Worm (Caenorhabditis elegans) whole organism, L4 larva: Measurements from ENCODE around the gene esyt-2.

Experiments
- F10B5.3 ChIP-seq: sonication (generic microtip); optimal IDR thresholded peaks from 2 replicates; lab custom pipeline; 2016; ENCODE audit warnings: mild to moderate bottlenecking, missing genetic modification characterization, missing compliant biosample characterization
- R02D3.7 ChIP-seq: fragments of 150-350 bp; sonication (generic microtip); optimal IDR thresholded peaks from 3 replicates; lab custom pipeline; 2014; ENCODE audit warnings: missing biosample characterization, missing genetic modification characterization
- T20F7.1 ChIP-seq: fragments of 200-800 bp; sonication (Bioruptor generic); optimal IDR thresholded peaks from 2 replicates; lab custom pipeline; 2018; ENCODE audit warnings: mild to moderate bottlenecking, missing genetic modification characterization, missing compliant biosample characterization
- Y5F2A.4 ChIP-seq: fragments of 200-800 bp; sonication (Bioruptor generic); optimal IDR thresholded peaks from 2 replicates; lab custom pipeline; 2018; ENCODE audit warnings: mild to moderate bottlenecking, missing genetic modification characterization, missing compliant biosample characterization
- aha-1 ChIP-seq: fragments of 150-350 bp; peaks from one replicate; lab custom pipeline; 2014; ENCODE audit warnings: missing biosample characterization, missing genetic modification characterization
- aly-2 ChIP-seq: sonication (generic microtip); optimal IDR thresholded peaks from 2 replicates; lab custom pipeline; 2018; ENCODE audit warnings: missing biosample characterization, missing genetic modification characterization
- ceh-28 ChIP-seq: fragments of 150-350 bp; optimal IDR thresholded peaks from 2 replicates; lab custom pipeline; 2014; ENCODE audit warnings: missing biosample characterization, missing genetic modification reagents, missing genetic modification characterization
- daf-12 ChIP-seq: fragments of 150-350 bp; optimal IDR thresholded peaks from 2 replicates; lab custom pipeline; 2014; ENCODE audit warnings: missing biosample characterization, missing genetic modification reagents, missing genetic modification characterization
- daf-16 ChIP-seq, 3 experiments: sonication (generic microtip); optimal IDR thresholded peaks; 2 replicates each; lab custom pipeline; 2016 to 2017; ENCODE audit warnings: missing genetic modification characterization in 3 of 3, missing genetic modification reagents in 3 of 3, mild to moderate bottlenecking in 2 of 3, missing compliant biosample characterization in 2 of 3, missing biosample characterization in 1 of 3, moderate library complexity in 1 of 3
- daf-8 ChIP-seq: fragments of 200-800 bp; sonication (Bioruptor generic); IDR thresholded peaks from 2 replicates; pipeline ENCODE4 v1.3.6; 2022; ENCODE audit warnings: missing genetic modification characterization, missing compliant biosample characterization
- dmd-6 ChIP-seq: fragments of 200-800 bp; sonication (Bioruptor generic); IDR thresholded peaks from 2 replicates; pipeline ENCODE4 v1.3.6; 2022; ENCODE audit warnings: missing genetic modification reagents, missing genetic modification characterization, missing compliant biosample characterization
- duxl-1 ChIP-seq: sonication (generic microtip); optimal IDR thresholded peaks from 2 replicates; lab custom pipeline; 2016; ENCODE audit warnings: mild to moderate bottlenecking, missing genetic modification characterization, moderate library complexity, missing compliant biosample characterization; ENCODE audit not compliant: poor library complexity
- dve-1 ChIP-seq: sonication (generic microtip); optimal IDR thresholded peaks from 2 replicates; lab custom pipeline; 2017; ENCODE audit warnings: antibody characterized with exemption, mild to moderate bottlenecking, missing genetic modification characterization, missing compliant biosample characterization; ENCODE audit not compliant: insufficient read depth
- fos-1 ChIP-seq: fragments of 150-350 bp; optimal IDR thresholded peaks from 2 replicates; lab custom pipeline; 2014; ENCODE audit warnings: missing biosample characterization, missing genetic modification characterization
- hlh-11 ChIP-seq: fragments of 200-800 bp; sonication (Bioruptor generic); optimal IDR thresholded peaks from 2 replicates; lab custom pipeline; 2018; ENCODE audit warnings: mild to moderate bottlenecking, missing genetic modification characterization, missing compliant biosample characterization
- hlh-30 ChIP-seq: sonication (generic microtip); optimal IDR thresholded peaks from 2 replicates; lab custom pipeline; 2017; ENCODE audit warnings: antibody characterized with exemption, mild to moderate bottlenecking, missing genetic modification characterization, missing compliant biosample characterization; ENCODE audit not compliant: insufficient read depth
- hmg-1.1 ChIP-seq: fragments of 200-800 bp; sonication (Bioruptor generic); IDR thresholded peaks from 2 replicates; pipeline ENCODE4 v1.3.6; 2022; ENCODE audit warnings: missing genetic modification reagents, missing genetic modification characterization, missing compliant biosample characterization
- lin-1 ChIP-seq: fragments of 200-800 bp; sonication (Bioruptor generic); IDR thresholded peaks from 2 replicates; pipeline ENCODE4 v1.3.6; 2022; ENCODE audit warnings: missing genetic modification reagents, missing genetic modification characterization, missing compliant biosample characterization
- mdl-1 ChIP-seq, 2 experiments: fragments of 150-350 bp in 1 of 2; sonication (generic microtip) in 1 of 2; optimal IDR thresholded peaks; 2 replicates each; lab custom pipeline; 2014 to 2017; ENCODE audit warnings: missing biosample characterization in 2 of 2, missing genetic modification characterization in 2 of 2
- mdt-29 ChIP-seq: fragments of 200-800 bp; sonication (Bioruptor generic); IDR thresholded peaks from 2 replicates; pipeline ENCODE4 v1.3.6; 2022; ENCODE audit warnings: missing genetic modification reagents, missing genetic modification characterization, missing compliant biosample characterization
- mxl-3 ChIP-seq: fragments of 200-800 bp; sonication (Bioruptor generic); optimal IDR thresholded peaks from 2 replicates; lab custom pipeline; 2018; ENCODE audit warnings: mild to moderate bottlenecking, missing genetic modification characterization, missing compliant biosample characterization
- nhr-10 ChIP-seq: fragments of 150-350 bp; optimal IDR thresholded peaks from 2 replicates; lab custom pipeline; 2014; ENCODE audit warnings: missing biosample characterization, missing genetic modification characterization
- nhr-102 ChIP-seq: sonication (generic microtip); optimal IDR thresholded peaks from 2 replicates; lab custom pipeline; 2016; ENCODE audit warnings: mild to moderate bottlenecking, missing genetic modification characterization, moderate library complexity, missing compliant biosample characterization
- nhr-28 ChIP-seq: fragments of 150-350 bp; optimal IDR thresholded peaks from 2 replicates; lab custom pipeline; 2014; ENCODE audit warnings: missing biosample characterization, missing genetic modification characterization
- nhr-48 ChIP-seq: sonication (generic microtip); optimal IDR thresholded peaks from 2 replicates; lab custom pipeline; 2016; ENCODE audit warnings: mild to moderate bottlenecking, missing genetic modification characterization, missing compliant biosample characterization
- nhr-77 ChIP-seq: fragments of 150-350 bp; optimal IDR thresholded peaks from 2 replicates; lab custom pipeline; 2014; ENCODE audit warnings: missing biosample characterization, missing genetic modification characterization
- pha-4 ChIP-seq, 2 experiments: fragments of 150-350 bp in 1 of 2; fragments of 200-800 bp in 1 of 2; sonication (Bioruptor generic) in 1 of 2; IDR thresholded peaks in 1 of 2; optimal IDR thresholded peaks in 1 of 2; 2 replicates each; pipeline versions ENCODE4 v1.3.6 to Lab custom; 2014 to 2022; ENCODE audit warnings: missing genetic modification characterization in 2 of 2, missing genetic modification reagents in 2 of 2, missing biosample characterization in 1 of 2, missing compliant biosample characterization in 1 of 2
- php-3 ChIP-seq: fragments of 200-800 bp; sonication (Bioruptor generic); IDR thresholded peaks from 2 replicates; pipeline ENCODE4 v1.3.6; 2022; ENCODE audit warnings: missing genetic modification reagents, missing genetic modification characterization, missing compliant biosample characterization
- pqm-1 ChIP-seq: sonication (generic microtip); optimal IDR thresholded peaks from 2 replicates; lab custom pipeline; 2017; ENCODE audit warnings: missing biosample characterization, missing genetic modification characterization
- rbr-2 ChIP-seq: sonication (generic microtip); optimal IDR thresholded peaks from 2 replicates; lab custom pipeline; 2016; ENCODE audit warnings: missing genotype, missing genetic modification characterization, missing compliant biosample characterization
- set-16 ChIP-seq: fragments of 200-800 bp; sonication (Bioruptor generic); IDR thresholded peaks from 2 replicates; pipeline ENCODE4 v1.3.6; 2022; ENCODE audit warnings: missing genetic modification reagents, missing genetic modification characterization, missing compliant biosample characterization
- tra-1 ChIP-seq: fragments of 200-800 bp; sonication (Bioruptor generic); IDR thresholded peaks from 2 replicates; pipeline ENCODE4 v1.3.6; 2022; ENCODE audit warnings: missing genetic modification reagents, missing genetic modification characterization, missing compliant biosample characterization
- unc-39 ChIP-seq: sonication (generic microtip); optimal IDR thresholded peaks from 2 replicates; lab custom pipeline; 2017; ENCODE audit warnings: missing biosample characterization, missing genetic modification characterization
- unc-62 ChIP-seq, 3 experiments: fragments of 150-350 bp in 1 of 3; sonication (generic microtip); optimal IDR thresholded peaks in 2 of 3; peaks in 1 of 3; 1 replicate in 1 of 3; 2 replicates in 2 of 3; lab custom pipeline; 2014 to 2017; ENCODE audit warnings: missing biosample characterization in 3 of 3, missing genetic modification characterization in 3 of 3, missing genetic modification reagents in 3 of 3, missing genotype in 1 of 3
- zfp-3 ChIP-seq: fragments of 200-800 bp; sonication (Bioruptor generic); conservative IDR thresholded peaks from 2 replicates; pipeline ENCODE4 v1.3.6; 2022; ENCODE audit warnings: missing genetic modification reagents, missing genetic modification characterization, missing compliant biosample characterization
- zip-11 ChIP-seq: fragments of 200-800 bp; sonication (Bioruptor generic); IDR thresholded peaks from 2 replicates; pipeline ENCODE4 v1.3.6; 2022; ENCODE audit warnings: missing genetic modification characterization, missing compliant biosample characterization

esyt-2 gene

DNA sequence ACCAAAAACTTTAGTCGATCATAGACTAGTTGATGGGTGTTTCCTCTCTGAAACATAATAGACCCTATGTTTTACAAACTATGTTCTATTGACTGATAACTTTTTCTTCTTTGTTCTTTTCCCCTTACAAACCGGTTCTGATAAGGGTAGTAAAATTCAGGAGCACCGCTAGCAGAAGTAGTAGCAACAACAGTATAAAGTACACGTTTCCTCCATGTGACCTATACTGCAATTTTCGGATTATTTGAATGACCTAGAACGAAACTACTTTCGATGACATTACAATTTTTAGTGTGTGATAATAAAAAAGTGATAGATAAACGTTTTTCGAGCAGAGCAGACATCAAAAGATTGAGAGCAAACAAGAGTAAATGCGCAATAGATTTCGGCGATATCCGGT is 50.5 kb downstream of the esyt-2 start (continued):
- no peak for TF ChIP-seq daf-12
- TF ChIP-seq aly-2 (tag; lab: Kevin White, UChicago), result no peak
- TF ChIP-seq dve-1, result peak; percentile 89
- peak; percentile 5 for TF ChIP-seq hlh-30 (tag; lab: Kevin White, UChicago)
- no peak for TF ChIP-seq daf-8 (GFP tag; lab: Robert Waterston, UW)

DNA sequence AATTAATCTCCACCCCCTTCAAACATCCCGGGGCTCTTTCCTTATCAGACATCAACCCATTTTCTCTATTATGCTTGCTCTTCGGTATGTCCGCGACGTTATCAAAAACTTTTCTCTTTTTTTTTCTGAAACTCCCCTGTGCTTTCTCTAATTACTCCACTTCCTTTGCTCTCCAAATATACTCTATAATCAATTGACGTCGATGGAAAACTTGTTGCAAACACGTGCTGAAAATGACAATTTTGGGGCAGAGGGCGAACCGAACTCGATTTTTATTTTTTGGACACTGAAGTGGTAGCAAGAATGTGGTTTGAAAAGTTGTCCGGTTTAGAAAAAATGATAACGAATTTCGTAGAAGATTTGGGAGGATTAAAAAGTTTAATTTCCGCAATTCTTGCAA is 51.7 kb downstream of the esyt-2 start:
- TF ChIP-seq php-3 (GFP tag; lab: Robert Waterston, UW) (0 out of 2 replicates have a peak, but pooled peaks have one; percentile 13), hlh-30 (tag; lab: Kevin White, UChicago) (peak; percentile 18), R02D3.7 (tag; lab: Kevin White, UChicago) (no peak), nhr-102 (tag; lab: Kevin White, UChicago) (peak; percentile 4), dmd-6 (GFP tag; lab: Robert Waterston, UW) (peak; percentile 94), dve-1 (peak; percentile 70), nhr-28 (tag; lab: Kevin White, UChicago) (peak; percentile 76), unc-62 (GFP tag; optimal IDR thresholded peaks at IDR 0.05 in 1 of 2; lab: Kevin White, UChicago) (peak in 1 of 2 experiments; percentile 37), unc-62 (tag; optimal IDR thresholded peaks at IDR 0.05; lab: Kevin White, UChicago) (no peak), fos-1 (tag; lab: Kevin White, UChicago) (peak; percentile 50), pha-4 (GFP tag; IDR thresholded peaks at IDR 0.05; lab: Robert Waterston, UW) (no peak), pha-4 (tag; optimal IDR thresholded peaks at IDR 0.05; lab: Kevin White, UChicago) (no peak), hlh-11 (peak; percentile 84), set-16 (no peak), Y5F2A.4 (GFP tag; lab: Kevin White, UChicago) (no peak), F10B5.3 (tag; lab: Kevin White, UChicago) (no peak), nhr-77 (tag; lab: Kevin White, UChicago) (peak; percentile 82), tra-1 (GFP tag; lab: Robert Waterston, UW) (peak; percentile 73; the same call in 1 of the 2 replicates), hmg-1.1 (no peak), daf-16 (GFP tag; optimal IDR thresholded peaks at IDR 0.05; lab: Kevin White, UChicago) (peak in 1 of 2 experiments; percentile 29), daf-16 (tag; optimal IDR thresholded peaks at IDR 0.05; lab: Kevin White, UChicago) (peak; percentile 56), nhr-10 (tag; lab: Kevin White, UChicago) (no peak), lin-1 (GFP tag; lab: Robert Waterston, UW) (peak; percentile 79; the same call in 1 of the 2 replicates), pqm-1 (tag; lab: Kevin White, UChicago) (peak; percentile 92), zfp-3 (GFP tag; lab: Robert Waterston, UW) (no peak), zip-11 (GFP tag; lab: Robert Waterston, UW) (no peak), mdl-1 (tag; optimal IDR thresholded peaks at IDR 0.05; lab: Kevin White, UChicago) (peak in 1 of 2 experiments; percentile 78), mxl-3 (GFP tag; lab: Kevin White, UChicago) (peak; percentile 77), nhr-48 (peak; percentile 82), ceh-28 (no peak)

DNA sequence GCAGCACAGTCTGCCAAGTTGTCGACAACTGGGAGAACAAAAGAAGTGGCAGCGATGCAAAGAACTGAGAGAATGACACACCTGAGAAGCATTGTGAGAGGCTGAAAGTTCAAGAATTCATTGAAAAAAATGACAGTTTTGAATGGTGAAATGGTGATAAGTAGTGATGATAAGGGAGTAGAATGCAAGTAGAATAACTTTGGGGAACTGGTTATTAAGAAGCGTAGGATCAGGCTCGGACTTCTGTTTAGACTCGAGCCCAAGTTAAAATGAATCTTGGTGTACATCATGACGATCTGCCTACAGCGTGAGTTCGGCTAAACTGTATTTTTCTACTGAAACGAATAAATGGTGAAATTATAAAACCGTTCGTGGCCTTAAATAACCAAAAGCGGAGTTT is 52.2 kb downstream of the esyt-2 start, which contains the start of gene F42A10.7:
F42A10.7 (minus strand) TSS at position 101 of the 400 bp plus-strand sequence.
- no peak for TF ChIP-seq duxl-1 (tag; lab: Kevin White, UChicago)
- TF ChIP-seq aha-1 (tag; lab: Kevin White, UChicago), result peak; percentile 81
- TF ChIP-seq, all 104 proteins: peak for 1

- TF ChIP-seq pqm-1 (tag; lab: Kevin White, UChicago) (peak; percentile 3), daf-16 (GFP tag; optimal IDR thresholded peaks at IDR 0.05; lab: Kevin White, UChicago) (no peak), daf-16 (tag; optimal IDR thresholded peaks at IDR 0.05; lab: Kevin White, UChicago) (peak; percentile 10), T20F7.1 (GFP tag; lab: Kevin White, UChicago) (no peak), rbr-2 (tag; lab: Kevin White, UChicago) (no peak), aha-1 (tag; lab: Kevin White, UChicago) (no peak), unc-39 (tag; lab: Kevin White, UChicago) (no peak), mdt-29 (GFP tag; lab: Robert Waterston, UW) (no peak)
These were observed 53.1 kb downstream of the esyt-2 start for ce11 chrIII:6177631-6178030.
